Fruit fly (Drosophila melanogaster) whole organism, adult: ENCODE measurements around the gene CAH9.

Experiments used
- CG11617 ChIP-seq: fragments of 200-800 bp; sonication (Bioruptor generic); optimal IDR thresholded peaks from 2 replicates; lab custom pipeline; 2017; ENCODE audit warnings: mild to moderate bottlenecking, missing biosample characterization, missing genetic modification reagents, missing genetic modification characterization
- CG12768 ChIP-seq: fragments of 200-800 bp; sonication (Bioruptor generic); optimal IDR thresholded peaks from 2 replicates; lab custom pipeline; 2017; ENCODE audit warnings: missing biosample characterization, missing genetic modification characterization, mild to moderate bottlenecking, moderate library complexity, missing genetic modification reagents
- CG14711 ChIP-seq: fragments of 200-800 bp; sonication (Bioruptor generic); optimal IDR thresholded peaks from 2 replicates; lab custom pipeline; 2018; ENCODE audit warnings: missing biosample characterization, mild to moderate bottlenecking, missing genetic modification characterization, moderate library complexity
- CG1620 ChIP-seq: fragments of 200-800 bp; sonication (Bioruptor generic); optimal IDR thresholded peaks from 2 replicates; lab custom pipeline; 2016; ENCODE audit warnings: missing biosample characterization, missing genetic modification characterization
- CG33017 ChIP-seq: fragments of 200-800 bp; sonication (Bioruptor generic); optimal IDR thresholded peaks from 2 replicates; lab custom pipeline; 2018; ENCODE audit warnings: missing biosample characterization, mild to moderate bottlenecking, missing genetic modification characterization, moderate library complexity
- CG5204 ChIP-seq: fragments of 200-800 bp; sonication (Bioruptor generic); optimal IDR thresholded peaks from 2 replicates; lab custom pipeline; 2016; ENCODE audit warnings: missing biosample characterization, missing genetic modification characterization
- CG7045 ChIP-seq: fragments of 200-800 bp; sonication (Bioruptor generic); optimal IDR thresholded peaks from 2 replicates; lab custom pipeline; 2017; ENCODE audit warnings: missing biosample characterization, mild to moderate bottlenecking, missing genetic modification characterization
- CG7101 ChIP-seq: fragments of 200-800 bp; sonication (Bioruptor generic); optimal IDR thresholded peaks from 2 replicates; lab custom pipeline; 2018; ENCODE audit warnings: missing biosample characterization, mild to moderate bottlenecking, missing genetic modification characterization, moderate library complexity
- Clk ChIP-seq: fragments of 200-800 bp; sonication (Bioruptor generic); optimal IDR thresholded peaks from 2 replicates; lab custom pipeline; 2017; ENCODE audit warnings: missing biosample characterization, missing genetic modification characterization
- Crg-1 ChIP-seq: fragments of 200-800 bp; sonication (Bioruptor generic); optimal IDR thresholded peaks from 2 replicates; lab custom pipeline; 2016; ENCODE audit warnings: missing biosample characterization, missing genetic modification characterization
- Hr96 ChIP-seq: fragments of 200-800 bp; sonication (Bioruptor generic); optimal IDR thresholded peaks from 2 replicates; lab custom pipeline; 2016; ENCODE audit warnings: missing biosample characterization, missing genetic modification characterization
- Mnt ChIP-seq: fragments of 200-800 bp; sonication (Bioruptor generic); optimal IDR thresholded peaks from 2 replicates; lab custom pipeline; 2016; ENCODE audit warnings: missing biosample characterization, mild to moderate bottlenecking, missing genetic modification characterization
- bab1 ChIP-seq: fragments of 200-800 bp; sonication (Bioruptor generic); optimal IDR thresholded peaks from 3 replicates; lab custom pipeline; 2019; ENCODE audit warnings: missing biosample characterization, mild to moderate bottlenecking, missing genetic modification characterization, moderate library complexity
- cic ChIP-seq: fragments of 200-800 bp; sonication (Bioruptor generic); optimal IDR thresholded peaks from 2 replicates; lab custom pipeline; 2017; ENCODE audit warnings: missing biosample characterization, mild to moderate bottlenecking, missing genetic modification characterization, moderate library complexity
- cnc ChIP-seq, 2 experiments: fragments of >200 bp; optimal IDR thresholded peaks; 2 replicates each; lab custom pipeline; 2017
- kay ChIP-seq: fragments of 200-800 bp; sonication (Bioruptor generic); peaks from one replicate; lab custom pipeline; 2016; ENCODE audit warnings: missing biosample characterization, missing genetic modification characterization, borderline replicate concordance
- ovo ChIP-seq: fragments of 200-800 bp; sonication (Bioruptor generic); optimal IDR thresholded peaks from 2 replicates; lab custom pipeline; 2016; ENCODE audit warnings: missing biosample characterization, missing genetic modification characterization
- pad ChIP-seq: fragments of 200-800 bp; sonication (Bioruptor generic); optimal IDR thresholded peaks from 3 replicates; lab custom pipeline; 2017; ENCODE audit warnings: missing biosample characterization, missing genetic modification characterization, mild to moderate bottlenecking, moderate library complexity, missing genetic modification reagents
- tj ChIP-seq: fragments of 200-800 bp; sonication (Bioruptor generic); optimal IDR thresholded peaks from 3 replicates; lab custom pipeline; 2017; ENCODE audit warnings: missing biosample characterization, mild to moderate bottlenecking, missing genetic modification characterization, moderate library complexity
- toe ChIP-seq: fragments of 200-800 bp; sonication (Bioruptor generic); optimal IDR thresholded peaks from 2 replicates; lab custom pipeline; 2016; ENCODE audit warnings: missing biosample characterization, missing genetic modification characterization

The CAH9 gene

dm6 chr3R:27069201-27069600 lies 36.8 kb downstream of the CAH9 start:
- TF ChIP-seq CG1620 (GFP tag; lab: Kevin White, UChicago) = no peak
- no peak for TF ChIP-seq CG33017 (tag; lab: Kevin White, UChicago)
- peak; percentile 75 for TF ChIP-seq kay
- TF ChIP-seq CG5204 (GFP tag; lab: Kevin White, UChicago) = no peak
- no peak for TF ChIP-seq bab1 (GFP tag; lab: Kevin White, UChicago)
- no peak for TF ChIP-seq Hr96 (GFP tag; lab: Kevin White, UChicago)
- TF ChIP-seq Clk = no peak
- TF ChIP-seq cic (GFP tag; lab: Kevin White, UChicago) = no peak
- no peak for TF ChIP-seq toe (GFP tag; lab: Kevin White, UChicago)

DNA sequence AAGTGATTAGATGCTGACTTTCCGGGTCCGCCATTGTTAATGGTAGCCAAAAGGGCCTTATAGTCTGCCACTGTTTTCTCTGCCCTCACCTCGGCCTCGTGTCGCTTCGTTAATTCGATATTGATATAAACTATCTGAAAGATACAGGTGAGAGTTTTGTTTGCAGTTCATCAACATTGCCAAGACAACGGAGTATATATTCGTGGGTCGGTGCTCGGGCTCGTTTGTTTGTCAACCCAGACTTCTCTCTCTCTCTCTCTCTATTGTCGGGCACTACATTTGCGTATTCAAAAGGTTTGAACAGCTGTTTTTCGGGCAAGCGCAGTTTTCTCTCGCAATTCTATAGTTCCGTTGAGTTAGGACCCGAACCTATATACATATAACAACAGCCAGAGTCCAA lies 38.6 kb downstream of the CAH9 start:
- TF ChIP-seq ovo (GFP tag; lab: Kevin White, UChicago) (no peak), CG14711 (tag; lab: Kevin White, UChicago) (peak; percentile 8), cnc (optimal IDR thresholded peaks at IDR 0.05; lab: Kevin White, UChicago) (no peak), Mnt (GFP tag; lab: Kevin White, UChicago) (no peak)

DNA sequence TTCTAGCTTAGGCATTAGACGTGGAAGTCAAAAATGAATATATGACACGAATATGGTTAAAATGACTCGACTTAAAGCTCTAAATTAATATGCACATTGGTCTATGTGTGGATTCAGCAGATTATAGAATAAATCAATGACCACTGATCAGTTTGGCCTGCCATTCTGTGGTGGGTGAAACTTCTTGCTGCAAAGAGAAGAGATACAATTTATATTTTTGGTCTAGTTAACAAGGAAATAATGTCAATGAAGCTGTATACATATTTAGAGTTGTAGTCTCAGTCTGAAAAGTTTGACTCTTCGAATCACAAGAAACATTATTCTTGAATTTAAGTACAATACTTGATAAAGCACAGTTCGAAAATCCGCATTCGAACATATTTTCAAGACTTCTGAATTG lies 40.8 kb downstream of the CAH9 start, which contains the start of gene CG43935:
TSS of gene CG43935 (plus strand) at position 301 of the 400 bp plus-strand sequence.
- TF ChIP-seq CG33017 (tag; lab: Kevin White, UChicago) (no peak), cnc (optimal IDR thresholded peaks at IDR 0.05; lab: Kevin White, UChicago) (no peak), Hr96 (GFP tag; lab: Kevin White, UChicago) (no peak), CG11617 (GFP tag; lab: Kevin White, UChicago) (no peak), CG14711 (tag; lab: Kevin White, UChicago) (no peak), CG5204 (GFP tag; lab: Kevin White, UChicago) (no peak), pad (no peak), Mnt (GFP tag; lab: Kevin White, UChicago) (no peak), bab1 (GFP tag; lab: Kevin White, UChicago) (no peak), ovo (GFP tag; lab: Kevin White, UChicago) (no peak), CG7045 (GFP tag; lab: Kevin White, UChicago) (no peak), CG1620 (GFP tag; lab: Kevin White, UChicago) (no peak), tj (GFP tag; lab: Kevin White, UChicago) (no peak), kay (no peak), Crg-1 (GFP tag; lab: Kevin White, UChicago) (no peak), Clk (no peak), CG12768 (GFP tag; lab: Kevin White, UChicago) (no peak), CG7101 (no peak), cic (GFP tag; lab: Kevin White, UChicago) (no peak), toe (GFP tag; lab: Kevin White, UChicago) (no peak)

dm6 chr3R:27064099-27064498 lies 41.9 kb downstream of the CAH9 start, which contains the start of gene Nep5:
Gene Nep5, minus strand, starts transcription at chr3R:27064199.
- no peak for TF ChIP-seq CG5204 (GFP tag; lab: Kevin White, UChicago)
- TF ChIP-seq toe (GFP tag; lab: Kevin White, UChicago) = no peak
- TF ChIP-seq Mnt (GFP tag; lab: Kevin White, UChicago) = no peak
- no peak for TF ChIP-seq CG7101
- no peak for TF ChIP-seq CG1620 (GFP tag; lab: Kevin White, UChicago)
- TF ChIP-seq CG14711 (tag; lab: Kevin White, UChicago) = no peak
- TF ChIP-seq Hr96 (GFP tag; lab: Kevin White, UChicago) = no peak
- no peak for TF ChIP-seq CG33017 (tag; lab: Kevin White, UChicago)
- no peak for TF ChIP-seq CG7045 (GFP tag; lab: Kevin White, UChicago)
- TF ChIP-seq ovo (GFP tag; lab: Kevin White, UChicago) = no peak

- TF ChIP-seq Mnt (GFP tag; lab: Kevin White, UChicago) = no peak
- no peak for TF ChIP-seq ovo (GFP tag; lab: Kevin White, UChicago)
- no peak for TF ChIP-seq toe (GFP tag; lab: Kevin White, UChicago)
- no peak for TF ChIP-seq CG33017 (tag; lab: Kevin White, UChicago)
- TF ChIP-seq CG12768 (GFP tag; lab: Kevin White, UChicago) = no peak
- TF ChIP-seq Crg-1 (GFP tag; lab: Kevin White, UChicago) = no peak
- no peak for TF ChIP-seq CG5204 (GFP tag; lab: Kevin White, UChicago)
- no peak for TF ChIP-seq CG7045 (GFP tag; lab: Kevin White, UChicago)
Measured at dm6 chr3R:27061916-27062315, 44.1 kb downstream of the CAH9 start, which contains the start of gene CG34292. Gene CG34292, plus strand, starts transcription at chr3R:27062216.

DNA sequence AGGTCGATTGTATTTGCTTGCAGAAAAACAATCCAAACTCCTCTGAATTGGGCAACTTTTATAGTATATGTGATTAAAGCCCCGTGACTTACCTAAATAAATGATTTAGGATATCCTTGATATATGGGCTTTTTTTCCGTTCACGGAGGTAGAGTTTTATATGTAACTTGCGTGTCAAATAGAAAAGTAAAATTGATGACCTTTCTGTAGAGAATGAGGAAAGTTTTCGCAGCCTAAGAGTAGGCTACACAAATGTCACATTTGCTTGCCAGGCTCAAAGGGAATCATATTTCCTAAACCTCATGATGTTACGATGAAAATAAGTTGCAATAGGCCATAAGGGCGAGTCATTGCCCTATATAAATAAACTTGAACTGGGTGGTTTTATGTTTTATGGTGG lies 49.8 kb downstream of the CAH9 start:
- TF ChIP-seq cnc (optimal IDR thresholded peaks at IDR 0.05; lab: Kevin White, UChicago) = no peak
- no peak for TF ChIP-seq cic (GFP tag; lab: Kevin White, UChicago)
- TF ChIP-seq tj (GFP tag; lab: Kevin White, UChicago) = no peak
- TF ChIP-seq bab1 (GFP tag; lab: Kevin White, UChicago) = no peak
- TF ChIP-seq kay = no peak
- no peak for TF ChIP-seq CG14711 (tag; lab: Kevin White, UChicago)
- no peak for TF ChIP-seq CG12768 (GFP tag; lab: Kevin White, UChicago)
- no peak for TF ChIP-seq CG7045 (GFP tag; lab: Kevin White, UChicago)
- no peak for TF ChIP-seq CG1620 (GFP tag; lab: Kevin White, UChicago)
- TF ChIP-seq CG5204 (GFP tag; lab: Kevin White, UChicago) = no peak
- no peak for TF ChIP-seq Hr96 (GFP tag; lab: Kevin White, UChicago)
- TF ChIP-seq CG33017 (tag; lab: Kevin White, UChicago) = no peak
- TF ChIP-seq Crg-1 (GFP tag; lab: Kevin White, UChicago) = no peak
- TF ChIP-seq CG7101 = no peak
- TF ChIP-seq Clk = no peak
- TF ChIP-seq pad = no peak
- TF ChIP-seq Mnt (GFP tag; lab: Kevin White, UChicago) = no peak
- no peak for TF ChIP-seq toe (GFP tag; lab: Kevin White, UChicago)
